Worm (Caenorhabditis elegans) whole organism, L4/young adult: ENCODE measurements around the gene C02F4.4.

Experiments used
- W03F9.2 ChIP-seq: fragments of 150-350 bp; optimal IDR thresholded peaks from 2 replicates; lab custom pipeline; 2014; ENCODE audit warnings: missing biosample characterization, missing genetic modification characterization
- dao-5 ChIP-seq: sonication (generic microtip); optimal IDR thresholded peaks from 2 replicates; lab custom pipeline; 2016; ENCODE audit warnings: missing genotype, missing genetic modification characterization, moderate library complexity, missing compliant biosample characterization
- him-1 ChIP-seq: sonication (generic microtip); optimal IDR thresholded peaks from 2 replicates; lab custom pipeline; 2016; ENCODE audit warnings: missing genotype, missing genetic modification reagents, missing genetic modification characterization, missing compliant biosample characterization

Gene C02F4.4

ce11 chrIV:10518652-10519051 lies 3.6 kb upstream of the C02F4.4 start:
- TF ChIP-seq W03F9.2 (tag; lab: Kevin White, UChicago), result no peak
- TF ChIP-seq him-1 (tag; lab: Kevin White, UChicago), result no peak
- no peak for TF ChIP-seq dao-5 (tag; lab: Kevin White, UChicago)

ce11 chrIV:10513266-10513665 lies 1.8 kb downstream of the C02F4.4 start:
- TF ChIP-seq dao-5 (tag; lab: Kevin White, UChicago) (no peak), him-1 (tag; lab: Kevin White, UChicago) (no peak), W03F9.2 (tag; lab: Kevin White, UChicago) (no peak)

- TF ChIP-seq him-1 (tag; lab: Kevin White, UChicago) (no peak), dao-5 (tag; lab: Kevin White, UChicago) (no peak), W03F9.2 (tag; lab: Kevin White, UChicago) (no peak)
Observed at ce11 chrIV:10512752-10513151, 2.3 kb downstream of the C02F4.4 start.

ce11 chrIV:10511432-10511831 lies 3.6 kb downstream of the C02F4.4 start:
- TF ChIP-seq him-1 (tag; lab: Kevin White, UChicago) (no peak), dao-5 (tag; lab: Kevin White, UChicago) (no peak), W03F9.2 (tag; lab: Kevin White, UChicago) (no peak)

ce11 chrIV:10507586-10507985 lies 7.4 kb downstream of the C02F4.4 start:
- TF ChIP-seq him-1 (tag; lab: Kevin White, UChicago) (peak; percentile 14), dao-5 (tag; lab: Kevin White, UChicago) (no peak)

- no peak for TF ChIP-seq dao-5 (tag; lab: Kevin White, UChicago)
- TF ChIP-seq him-1 (tag; lab: Kevin White, UChicago), result no peak
- TF ChIP-seq W03F9.2 (tag; lab: Kevin White, UChicago), result no peak
Observed at ce11 chrIV:10506016-10506415, 9.0 kb downstream of the C02F4.4 start.

- TF ChIP-seq him-1 (tag; lab: Kevin White, UChicago) (no peak), dao-5 (tag; lab: Kevin White, UChicago) (no peak), W03F9.2 (tag; lab: Kevin White, UChicago) (no peak)
Observed at ce11 chrIV:10505016-10505415, 10.0 kb downstream of the C02F4.4 start.

- TF ChIP-seq dao-5 (tag; lab: Kevin White, UChicago) (no peak), him-1 (tag; lab: Kevin White, UChicago) (peak; percentile 70)
Observed at ce11 chrIV:10503750-10504232, 11.2 kb downstream of the C02F4.4 start.

ce11 chrIV:10502345-10502744 lies 12.7 kb downstream of the C02F4.4 start:
- TF ChIP-seq him-1 (tag; lab: Kevin White, UChicago), result no peak
- no peak for TF ChIP-seq dao-5 (tag; lab: Kevin White, UChicago)
- peak; percentile 4 for TF ChIP-seq W03F9.2 (tag; lab: Kevin White, UChicago)

ce11 chrIV:10501550-10502240 lies 13.3 kb downstream of the C02F4.4 start, which contains the start of gene tax-6:
tax-6 (minus strand) TSS chrIV:10501600.
- TF ChIP-seq him-1 (tag; lab: Kevin White, UChicago) (no peak), dao-5 (tag; lab: Kevin White, UChicago) (no peak), W03F9.2 (tag; lab: Kevin White, UChicago) (no peak)

- TF ChIP-seq him-1 (tag; lab: Kevin White, UChicago) (no peak), W03F9.2 (tag; lab: Kevin White, UChicago) (no peak), dao-5 (tag; lab: Kevin White, UChicago) (no peak)
Observed at ce11 chrIV:10500481-10500880, 14.5 kb downstream of the C02F4.4 start.

- peak; percentile 85 for TF ChIP-seq him-1 (tag; lab: Kevin White, UChicago)
- no peak for TF ChIP-seq dao-5 (tag; lab: Kevin White, UChicago)
Observed at ce11 chrIV:10499948-10500356, 15.1 kb downstream of the C02F4.4 start.

ce11 chrIV:10498401-10498800 lies 16.6 kb downstream of the C02F4.4 start:
- TF ChIP-seq him-1 (tag; lab: Kevin White, UChicago), result no peak
- TF ChIP-seq W03F9.2 (tag; lab: Kevin White, UChicago), result no peak
- TF ChIP-seq dao-5 (tag; lab: Kevin White, UChicago), result no peak

ce11 chrIV:10489409-10489808 lies 25.6 kb downstream of the C02F4.4 start:
- TF ChIP-seq him-1 (tag; lab: Kevin White, UChicago), result no peak
- TF ChIP-seq W03F9.2 (tag; lab: Kevin White, UChicago), result no peak
- TF ChIP-seq dao-5 (tag; lab: Kevin White, UChicago), result no peak
